Worm (Caenorhabditis elegans) whole organism, L1 larva: Measurements from ENCODE around the gene F38A1.13.

ENCODE experiments used
- ama-1 ChIP-seq: fragments of 150-350 bp; optimal IDR thresholded peaks from 2 replicates; lab custom pipeline; 2014
- ceh-82 ChIP-seq, 3 experiments: fragments of 150-350 bp in 1 of 3; sonication (generic microtip) in 2 of 3; optimal IDR thresholded peaks; 2 replicates each; lab custom pipeline; 2014 to 2017; ENCODE audit warnings: missing biosample characterization in 3 of 3, missing genetic modification characterization in 3 of 3
- ces-1 ChIP-seq: fragments of 150-350 bp; optimal IDR thresholded peaks from 2 replicates; lab custom pipeline; 2014; ENCODE audit warnings: missing biosample characterization, missing genetic modification reagents, missing genetic modification characterization
- elt-3 ChIP-seq, 6 experiments: fragments of 150-350 bp in 1 of 6; sonication (generic microtip); optimal IDR thresholded peaks; 2 replicates each; lab custom pipeline; 2017 to 2018; ENCODE audit warnings: missing biosample characterization in 6 of 6, missing genetic modification characterization in 6 of 6, inconsistent platforms in 1 of 6
- lir-3 ChIP-seq: sonication (generic microtip); optimal IDR thresholded peaks from 2 replicates; lab custom pipeline; 2016; ENCODE audit warnings: mild to moderate bottlenecking, missing genetic modification characterization, moderate library complexity, missing compliant biosample characterization; ENCODE audit not compliant: poor library complexity
- mdl-1 ChIP-seq, 2 experiments: fragments of 150-350 bp; optimal IDR thresholded peaks; 2 replicates each; lab custom pipeline; 2014 to 2017; ENCODE audit warnings: missing biosample characterization in 2 of 2, missing genetic modification characterization in 2 of 2, inconsistent platforms in 1 of 2
- mep-1 ChIP-seq: fragments of 150-350 bp; optimal IDR thresholded peaks from 2 replicates; lab custom pipeline; 2014; ENCODE audit warnings: missing biosample characterization, missing genetic modification characterization
- pag-3 ChIP-seq: sonication (generic microtip); optimal IDR thresholded peaks from 2 replicates; lab custom pipeline; 2017; ENCODE audit warnings: missing genetic modification characterization, mild to moderate bottlenecking, missing compliant biosample characterization, antibody characterized with exemption, borderline replicate concordance; ENCODE audit not compliant: insufficient read depth
- rnt-1 ChIP-seq: sonication (generic microtip); optimal IDR thresholded peaks from 2 replicates; lab custom pipeline; 2016; ENCODE audit warnings: mild to moderate bottlenecking, missing genetic modification characterization, moderate library complexity, missing compliant biosample characterization
- tbx-2 ChIP-seq: sonication (generic microtip); optimal IDR thresholded peaks from 2 replicates; lab custom pipeline; 2016; ENCODE audit warnings: missing genetic modification characterization, missing compliant biosample characterization
- unc-62 ChIP-seq: fragments of 150-350 bp; optimal IDR thresholded peaks from 2 replicates; lab custom pipeline; 2014; ENCODE audit warnings: missing biosample characterization, missing genetic modification reagents, missing genetic modification characterization
- vab-15 ChIP-seq: sonication (generic microtip); optimal IDR thresholded peaks from 2 replicates; lab custom pipeline; 2017; ENCODE audit warnings: missing genotype, mild to moderate bottlenecking, missing genetic modification characterization, missing compliant biosample characterization
- ztf-4 ChIP-seq: fragments of 150-350 bp; optimal IDR thresholded peaks from 2 replicates; lab custom pipeline; 2014; ENCODE audit warnings: missing biosample characterization, missing genetic modification characterization

DNA sequence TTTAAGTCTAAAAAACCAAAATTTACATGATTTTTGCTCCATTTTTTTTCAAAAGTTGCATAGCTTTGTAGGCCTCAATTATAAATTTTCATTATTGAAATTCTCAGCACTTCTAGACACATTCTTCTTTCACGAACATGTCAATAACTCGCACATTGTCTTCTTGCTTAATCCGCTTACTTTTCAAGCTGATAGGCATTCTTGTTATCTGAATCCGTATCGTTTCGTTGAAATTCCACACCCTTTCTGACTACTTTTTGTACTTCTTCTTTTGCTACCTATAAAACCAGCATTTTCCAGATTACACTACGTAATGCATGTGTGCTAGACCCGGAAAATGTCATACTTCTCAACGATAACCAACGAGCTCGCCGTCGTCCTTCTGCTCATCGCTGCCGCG, 48.7 kb upstream of the F38A1.13 start, which contains the start of gene W09G12.9:
- TF ChIP-seq elt-3 (tag; optimal IDR thresholded peaks at IDR 0.05; lab: Kevin White, UChicago) (no peak), ztf-4 (tag; lab: Kevin White, UChicago) (no peak), ces-1 (no peak), mep-1 (tag; lab: Kevin White, UChicago) (no peak), mdl-1 (tag; optimal IDR thresholded peaks at IDR 0.05; lab: Kevin White, UChicago) (no peak), ama-1 (lab: Kevin White, UChicago) (no peak), tbx-2 (tag; lab: Kevin White, UChicago) (no peak), unc-62 (GFP tag; lab: Kevin White, UChicago) (no peak), pag-3 (tag; lab: Kevin White, UChicago) (no peak), rnt-1 (tag; lab: Kevin White, UChicago) (no peak), vab-15 (tag; lab: Kevin White, UChicago) (no peak), lir-3 (no peak), ceh-82 (tag; optimal IDR thresholded peaks at IDR 0.05; lab: Kevin White, UChicago) (no peak)
